Worm (Caenorhabditis elegans): ENCODE measurements around the gene F26F4.2.

ce11 chrIII:4910956-4911355, at the start of gene F26F4.2:
- TF ChIP-seq aly-1 (tag; optimal IDR thresholded peaks at IDR 0.05): no peak
- TF ChIP-seq flt-1 (GFP tag; IDR thresholded peaks at IDR 0.05): no peak
- no peak for TF ChIP-seq tbx-11 (GFP tag; IDR thresholded peaks at IDR 0.05)
- no peak for TF ChIP-seq ceh-13 (GFP tag; optimal IDR thresholded peaks at IDR 0.05)
- TF ChIP-seq F13C5.2 (tag; optimal IDR thresholded peaks at IDR 0.05): no peak
- TF ChIP-seq ama-1 (optimal IDR thresholded peaks at IDR 0.05): no peak
- no peak for TF ChIP-seq ceh-36 (tag; optimal IDR thresholded peaks at IDR 0.05)
- no peak for TF ChIP-seq hmbx-1 (tag; optimal IDR thresholded peaks at IDR 0.05)
- no peak for TF ChIP-seq pes-1 (GFP tag; IDR thresholded peaks at IDR 0.05)
- no peak for TF ChIP-seq tra-4 (tag; optimal IDR thresholded peaks at IDR 0.05)
- no peak for TF ChIP-seq scrt-1 (GFP tag; IDR thresholded peaks at IDR 0.05)
- TF ChIP-seq sea-1 (GFP tag; conservative IDR thresholded peaks at IDR 0.05): no peak
- TF ChIP-seq hmg-4 (GFP tag; optimal IDR thresholded peaks at IDR 0.05): no peak
- no peak for TF ChIP-seq hnd-1 (tag; optimal IDR thresholded peaks at IDR 0.05)
